Worm (Caenorhabditis elegans) whole organism, L1 larva: ENCODE measurements around the gene Y57A10A.5.
A peak's percentile ranks its signal among the peaks of the same experiment; 100 is the strongest.

ENCODE experiments used
- C34B4.2 ChIP-seq: sonication (generic microtip); optimal IDR thresholded peaks from 2 replicates; lab custom pipeline; 2017; ENCODE audit warnings: mild to moderate bottlenecking, missing genetic modification characterization, missing compliant biosample characterization
- F16B12.6 ChIP-seq: fragments of 150-350 bp; optimal IDR thresholded peaks from 2 replicates; lab custom pipeline; 2014; ENCODE audit warnings: missing biosample characterization, missing genetic modification characterization
- Y116A8C.19 ChIP-seq: sonication (generic microtip); optimal IDR thresholded peaks from 2 replicates; lab custom pipeline; 2016; ENCODE audit warnings: missing compliant biosample characterization, missing genetic modification characterization, borderline replicate concordance
- aha-1 ChIP-seq: fragments of 150-350 bp; optimal IDR thresholded peaks from 2 replicates; lab custom pipeline; 2014; ENCODE audit warnings: missing biosample characterization, missing genetic modification characterization
- aly-2 ChIP-seq: fragments of 150-350 bp; optimal IDR thresholded peaks from 2 replicates; lab custom pipeline; 2014; ENCODE audit warnings: missing biosample characterization, missing genetic modification characterization
- ama-1 ChIP-seq: fragments of 150-350 bp; optimal IDR thresholded peaks from 2 replicates; lab custom pipeline; 2014
- ceh-90 ChIP-seq: sonication (generic microtip); optimal IDR thresholded peaks from 2 replicates; lab custom pipeline; 2016; ENCODE audit warnings: missing genetic modification characterization, missing compliant biosample characterization
- ces-1 ChIP-seq: fragments of 150-350 bp; optimal IDR thresholded peaks from 2 replicates; lab custom pipeline; 2014; ENCODE audit warnings: missing biosample characterization, missing genetic modification reagents, missing genetic modification characterization
- dpl-1 ChIP-seq, 3 experiments: fragments of 150-350 bp in 2 of 3; sonication (generic microtip) in 1 of 3; optimal IDR thresholded peaks; 2 replicates each; lab custom pipeline; 2014 to 2017; ENCODE audit warnings: missing biosample characterization in 3 of 3, missing genetic modification characterization in 3 of 3, missing genetic modification reagents in 3 of 3
- dsc-1 ChIP-seq: sonication (generic microtip); optimal IDR thresholded peaks from 2 replicates; lab custom pipeline; 2016; ENCODE audit warnings: mild to moderate bottlenecking, missing genetic modification characterization, missing compliant biosample characterization
- efl-1 ChIP-seq, 4 experiments: fragments of 150-350 bp; optimal IDR thresholded peaks in 3 of 4; peaks in 1 of 4; 1 replicate in 1 of 4; 2 replicates in 3 of 4; lab custom pipeline; 2014; ENCODE audit warnings: missing biosample characterization in 2 of 4, missing genetic modification characterization in 2 of 4, missing genetic modification reagents in 2 of 4
- efl-3 ChIP-seq: fragments of 200-800 bp; sonication (Bioruptor generic); optimal IDR thresholded peaks from 2 replicates; lab custom pipeline; 2018; ENCODE audit warnings: mild to moderate bottlenecking, missing genetic modification characterization, missing compliant biosample characterization
- egl-27 ChIP-seq, 2 experiments: fragments of 150-350 bp in 1 of 2; sonication (generic microtip); optimal IDR thresholded peaks; 3 replicates each; lab custom pipeline; 2017 to 2018; ENCODE audit warnings: missing biosample characterization in 2 of 2, missing genetic modification characterization in 2 of 2, missing genetic modification reagents in 2 of 2
- elt-3 ChIP-seq, 6 experiments: fragments of 150-350 bp in 1 of 6; sonication (generic microtip); optimal IDR thresholded peaks; 2 replicates each; lab custom pipeline; 2017 to 2018; ENCODE audit warnings: missing biosample characterization in 6 of 6, missing genetic modification characterization in 6 of 6, inconsistent platforms in 1 of 6
- fkh-4 ChIP-seq: sonication (generic microtip); optimal IDR thresholded peaks from 2 replicates; lab custom pipeline; 2016; ENCODE audit warnings: missing compliant biosample characterization, missing genetic modification characterization, borderline replicate concordance
- fkh-8 ChIP-seq: sonication (generic microtip); optimal IDR thresholded peaks from 2 replicates; lab custom pipeline; 2016; ENCODE audit warnings: mild to moderate bottlenecking, missing genetic modification characterization, missing compliant biosample characterization
- hlh-4 ChIP-seq: sonication (generic microtip); optimal IDR thresholded peaks from 2 replicates; lab custom pipeline; 2016; ENCODE audit warnings: mild to moderate bottlenecking, missing genetic modification characterization, missing compliant biosample characterization
- isw-1 ChIP-seq: fragments of 200-800 bp; sonication (Bioruptor generic); IDR thresholded peaks from 2 replicates; pipeline ENCODE4 v1.3.6; 2022; ENCODE audit warnings: missing genetic modification characterization, missing compliant biosample characterization
- jun-1 ChIP-seq: fragments of 150-350 bp; optimal IDR thresholded peaks from 2 replicates; lab custom pipeline; 2014; ENCODE audit warnings: missing biosample characterization, missing genetic modification reagents, missing genetic modification characterization
- lin-13 ChIP-seq: fragments of 150-350 bp; optimal IDR thresholded peaks from 2 replicates; lab custom pipeline; 2014; ENCODE audit warnings: missing biosample characterization, missing genetic modification reagents, missing genetic modification characterization
- lin-35 ChIP-seq, 2 experiments: fragments of 150-350 bp; optimal IDR thresholded peaks; 2 replicates each; lab custom pipeline; 2014; ENCODE audit warnings: missing biosample characterization in 2 of 2, missing genetic modification characterization in 2 of 2, missing genetic modification reagents in 2 of 2
- lin-39 ChIP-seq: fragments of 150-350 bp; optimal IDR thresholded peaks from 2 replicates; lab custom pipeline; 2014; ENCODE audit warnings: missing biosample characterization, missing genetic modification reagents, missing genetic modification characterization
- lsy-2 ChIP-seq, 2 experiments: fragments of 150-350 bp; optimal IDR thresholded peaks; 2 replicates each; lab custom pipeline; 2014; ENCODE audit warnings: missing biosample characterization in 2 of 2, missing genetic modification characterization in 2 of 2
- mab-9 ChIP-seq: fragments of 200-800 bp; sonication (Bioruptor generic); IDR thresholded peaks from 2 replicates; pipeline ENCODE4 v1.3.6; 2022; ENCODE audit warnings: missing genetic modification reagents, missing genetic modification characterization, missing compliant biosample characterization
- mdl-1 ChIP-seq, 2 experiments: fragments of 150-350 bp; optimal IDR thresholded peaks; 2 replicates each; lab custom pipeline; 2014 to 2017; ENCODE audit warnings: missing biosample characterization in 2 of 2, missing genetic modification characterization in 2 of 2, inconsistent platforms in 1 of 2
- mef-2 ChIP-seq: fragments of 150-350 bp; optimal IDR thresholded peaks from 2 replicates; lab custom pipeline; 2014; ENCODE audit warnings: missing biosample characterization, missing genetic modification characterization
- mep-1 ChIP-seq: fragments of 150-350 bp; optimal IDR thresholded peaks from 2 replicates; lab custom pipeline; 2014; ENCODE audit warnings: missing biosample characterization, missing genetic modification characterization
- nhr-11 ChIP-seq: fragments of 150-350 bp; optimal IDR thresholded peaks from 2 replicates; lab custom pipeline; 2014; ENCODE audit warnings: missing biosample characterization, missing genetic modification characterization
- nhr-12 ChIP-seq: sonication (generic microtip); optimal IDR thresholded peaks from 2 replicates; lab custom pipeline; 2017; ENCODE audit warnings: missing biosample characterization, missing genetic modification characterization
- nhr-19 ChIP-seq: fragments of 200-800 bp; sonication (Bioruptor generic); conservative IDR thresholded peaks from 2 replicates; pipeline ENCODE4 v1.3.6; 2022; ENCODE audit warnings: missing genetic modification characterization, missing compliant biosample characterization
- nhr-20 ChIP-seq: sonication (generic microtip); optimal IDR thresholded peaks from 2 replicates; lab custom pipeline; 2016; ENCODE audit warnings: mild to moderate bottlenecking, missing genetic modification characterization, missing compliant biosample characterization
- nhr-237 ChIP-seq: fragments of 150-350 bp; optimal IDR thresholded peaks from 2 replicates; lab custom pipeline; 2014; ENCODE audit warnings: missing biosample characterization, missing genetic modification characterization
- nhr-47 ChIP-seq: sonication (generic microtip); optimal IDR thresholded peaks from 2 replicates; lab custom pipeline; 2016; ENCODE audit warnings: mild to moderate bottlenecking, missing genetic modification characterization, moderate library complexity, missing compliant biosample characterization
- nhr-90 ChIP-seq: sonication (generic microtip); optimal IDR thresholded peaks from 2 replicates; lab custom pipeline; 2016; ENCODE audit warnings: mild to moderate bottlenecking, missing genetic modification characterization, missing compliant biosample characterization; ENCODE audit not compliant: poor library complexity
- pax-3 ChIP-seq: fragments of 200-800 bp; sonication (Bioruptor generic); optimal IDR thresholded peaks from 2 replicates; lab custom pipeline; 2018; ENCODE audit warnings: mild to moderate bottlenecking, missing genetic modification characterization, moderate library complexity, missing compliant biosample characterization
- skn-1 ChIP-seq: fragments of 150-350 bp; optimal IDR thresholded peaks from 2 replicates; lab custom pipeline; 2014; ENCODE audit warnings: missing biosample characterization, missing genetic modification characterization
- snu-23 ChIP-seq: sonication (generic microtip); optimal IDR thresholded peaks from 2 replicates; lab custom pipeline; 2016; ENCODE audit warnings: missing genetic modification characterization, missing compliant biosample characterization
- sox-4 ChIP-seq: sonication (generic microtip); optimal IDR thresholded peaks from 2 replicates; lab custom pipeline; 2016; ENCODE audit warnings: missing genetic modification characterization, missing compliant biosample characterization
- sptf-1 ChIP-seq: fragments of 150-350 bp; optimal IDR thresholded peaks from 2 replicates; lab custom pipeline; 2014; ENCODE audit warnings: missing biosample characterization, missing genetic modification characterization
- sup-37 ChIP-seq: fragments of 200-800 bp; sonication (Bioruptor generic); optimal IDR thresholded peaks from 2 replicates; lab custom pipeline; 2018; ENCODE audit warnings: mild to moderate bottlenecking, missing genetic modification characterization, missing compliant biosample characterization
- tbx-2 ChIP-seq: sonication (generic microtip); optimal IDR thresholded peaks from 2 replicates; lab custom pipeline; 2016; ENCODE audit warnings: missing genetic modification characterization, missing compliant biosample characterization
- unc-62 ChIP-seq: fragments of 150-350 bp; optimal IDR thresholded peaks from 2 replicates; lab custom pipeline; 2014; ENCODE audit warnings: missing biosample characterization, missing genetic modification reagents, missing genetic modification characterization
- xbp-1 ChIP-seq: sonication (generic microtip); optimal IDR thresholded peaks from 2 replicates; lab custom pipeline; 2016; ENCODE audit warnings: missing genetic modification characterization, missing compliant biosample characterization
- zag-1 ChIP-seq: fragments of 150-350 bp; optimal IDR thresholded peaks from 2 replicates; lab custom pipeline; 2014; ENCODE audit warnings: missing biosample characterization, missing genetic modification characterization
- ztf-11 ChIP-seq, 2 experiments: sonication (generic microtip); optimal IDR thresholded peaks; 2 replicates each; lab custom pipeline; 2016 to 2017; ENCODE audit warnings: missing genetic modification characterization in 2 of 2, missing biosample characterization in 1 of 2, missing compliant biosample characterization in 1 of 2

Y57A10A.5 gene

DNA sequence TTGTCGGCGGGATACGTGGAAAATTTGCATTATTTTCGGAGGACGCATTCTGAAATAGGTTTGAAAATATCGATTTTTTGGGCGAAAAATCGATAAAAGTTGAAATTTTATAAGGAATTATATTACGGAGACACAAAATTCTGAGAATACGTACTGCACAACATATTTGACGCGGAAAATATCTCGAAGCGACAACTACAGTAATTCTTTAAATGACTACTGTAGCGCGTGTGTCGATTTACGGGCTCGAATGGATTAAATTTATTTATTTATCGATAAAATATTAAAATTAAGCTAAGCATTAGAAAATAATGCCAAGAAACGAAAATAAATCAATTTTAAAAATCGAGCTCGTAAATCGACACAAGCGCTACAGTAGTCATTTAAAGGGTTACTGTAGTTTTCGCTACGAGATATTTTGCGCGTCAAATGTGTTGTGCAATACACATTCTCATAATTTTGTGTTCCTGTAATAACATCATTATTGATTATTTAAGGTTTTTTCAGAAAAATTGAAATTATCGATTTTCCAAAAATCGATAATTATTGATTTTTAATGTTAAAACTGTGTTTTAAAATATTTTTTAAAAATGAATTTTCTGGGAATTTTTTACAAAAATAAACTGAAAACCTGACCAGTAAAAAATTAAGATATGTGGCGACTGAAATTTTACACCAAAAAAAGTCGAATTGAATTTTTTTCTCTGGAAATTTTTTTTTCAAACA is 45.8 kb downstream of the Y57A10A.5 start, which contains the start of gene polg-1:
TSS of gene polg-1 (minus strand) at position 51 of the 726 bp plus-strand sequence.
- TF ChIP-seq xbp-1 (tag; lab: Kevin White, UChicago) (no peak), Y116A8C.19 (tag; lab: Kevin White, UChicago) (no peak), F16B12.6 (tag; lab: Kevin White, UChicago) (no peak), egl-27 (tag; optimal IDR thresholded peaks at IDR 0.05; lab: Kevin White, UChicago) (no peak), mdl-1 (tag; optimal IDR thresholded peaks at IDR 0.05; lab: Kevin White, UChicago) (no peak), mef-2 (tag; lab: Kevin White, UChicago) (no peak), nhr-20 (tag; lab: Kevin White, UChicago) (no peak), isw-1 (GFP tag; lab: Robert Waterston, UW) (no peak), unc-62 (GFP tag; lab: Kevin White, UChicago) (no peak), lsy-2 (tag; optimal IDR thresholded peaks at IDR 0.05; lab: Kevin White, UChicago) (no peak), nhr-19 (GFP tag; lab: Robert Waterston, UW) (no peak)

DNA sequence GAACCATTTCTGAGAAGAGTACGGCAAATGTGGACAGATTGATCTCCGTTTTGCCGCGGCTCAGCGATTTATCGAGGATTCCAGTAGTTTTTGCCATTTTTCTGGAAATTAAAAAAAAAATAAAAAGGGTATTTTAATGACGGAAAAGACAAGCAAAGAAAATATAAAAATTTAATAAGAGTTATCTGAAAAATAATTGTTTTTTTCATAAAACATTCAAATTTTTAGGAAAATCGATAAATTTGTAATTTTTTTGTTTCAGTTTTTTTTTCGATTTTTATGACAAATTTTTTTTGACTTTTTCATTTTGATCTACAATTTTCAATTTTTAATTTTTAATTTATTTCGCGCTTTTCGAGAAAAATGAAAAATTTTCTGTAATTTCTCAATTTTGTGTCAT is 48.0 kb downstream of the Y57A10A.5 start, which contains the start of gene trpp-5:
TSS of gene trpp-5 (minus strand) at position 101 of the 400 bp plus-strand sequence.
- TF ChIP-seq lin-39 (tag; lab: Kevin White, UChicago) (no peak), hlh-4 (tag; lab: Kevin White, UChicago) (no peak), skn-1 (no peak), dpl-1 (GFP tag; optimal IDR thresholded peaks at IDR 0.05; lab: Kevin White, UChicago) (no peak), ces-1 (GFP tag; lab: Kevin White, UChicago) (no peak), efl-3 (GFP tag; lab: Kevin White, UChicago) (no peak), nhr-12 (tag; lab: Kevin White, UChicago) (no peak), elt-3 (tag; optimal IDR thresholded peaks at IDR 0.05; lab: Kevin White, UChicago) (no peak), zag-1 (tag; lab: Kevin White, UChicago) (no peak), xbp-1 (tag; lab: Kevin White, UChicago) (no peak), tbx-2 (no peak), nhr-237 (tag; lab: Kevin White, UChicago) (no peak), sptf-1 (no peak), efl-1 (optimal IDR thresholded peaks at IDR 0.05; lab: Kevin White, UChicago) (no peak), efl-1 (GFP tag; optimal IDR thresholded peaks at IDR 0.05 in 1 of 2; lab: Kevin White, UChicago) (no peak), F16B12.6 (tag; lab: Kevin White, UChicago) (no peak), ama-1 (lab: Kevin White, UChicago) (no peak), aha-1 (tag; lab: Kevin White, UChicago) (no peak), nhr-11 (no peak), mef-2 (tag; lab: Kevin White, UChicago) (no peak)

DNA sequence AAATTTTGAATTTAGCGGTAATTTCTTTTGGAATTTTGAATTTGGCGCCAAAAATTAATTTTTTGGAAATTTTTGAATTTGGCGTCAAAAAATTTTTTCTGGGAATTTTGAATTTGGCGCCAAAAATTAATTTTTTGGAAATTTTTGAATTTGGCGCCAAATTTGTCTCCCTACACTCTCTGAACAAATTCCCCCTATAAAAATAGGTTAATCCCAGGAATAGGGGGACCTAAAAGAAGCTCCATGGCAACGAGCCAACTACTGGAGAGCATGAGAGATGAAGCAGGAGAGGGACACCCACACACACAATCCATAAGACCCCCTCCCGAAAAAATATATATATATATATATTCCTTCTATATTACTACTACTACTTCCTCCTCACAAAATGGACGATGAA is 48.6 kb downstream of the Y57A10A.5 start, which contains the start of gene aqp-12:
TSS of gene aqp-12 (plus strand) at position 301 of the 400 bp plus-strand sequence.
- TF ChIP-seq snu-23 (no peak), ceh-90 (no peak), nhr-19 (GFP tag; lab: Robert Waterston, UW) (no peak), sup-37 (GFP tag; lab: Kevin White, UChicago) (no peak), efl-1 (optimal IDR thresholded peaks at IDR 0.05; lab: Kevin White, UChicago) (no peak), efl-1 (GFP tag; optimal IDR thresholded peaks at IDR 0.05 in 1 of 2; lab: Kevin White, UChicago) (peak in 1 of 2 experiments; percentile 19), dsc-1 (no peak), mdl-1 (tag; optimal IDR thresholded peaks at IDR 0.05; lab: Kevin White, UChicago) (no peak), mab-9 (GFP tag; lab: Robert Waterston, UW) (no peak), jun-1 (tag; lab: Kevin White, UChicago) (no peak), fkh-8 (tag; lab: Kevin White, UChicago) (peak; percentile 52)

DNA sequence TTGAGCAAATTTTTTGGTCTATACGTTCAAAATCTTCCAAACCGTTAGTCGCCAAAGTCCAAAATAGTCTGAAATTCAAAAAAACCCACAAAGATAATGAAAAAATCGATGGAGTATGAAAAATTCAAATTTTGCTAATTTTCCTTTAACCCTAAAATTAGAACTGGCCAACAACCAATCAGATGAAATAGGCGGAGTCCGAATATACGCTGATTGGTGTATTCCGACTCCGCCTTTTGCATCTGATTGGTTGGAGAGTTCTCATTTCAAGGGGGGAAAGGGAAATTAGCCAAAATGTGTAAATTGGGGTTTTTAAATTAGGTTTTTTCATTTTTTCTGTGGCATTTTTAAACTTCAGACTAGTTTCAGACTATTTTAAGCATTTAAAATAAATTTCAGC is 50.3 kb downstream of the Y57A10A.5 start:
- no peak for TF ChIP-seq lin-35 (GFP tag; optimal IDR thresholded peaks at IDR 0.05; lab: Kevin White, UChicago)
- no peak for TF ChIP-seq nhr-12 (tag; lab: Kevin White, UChicago)
- TF ChIP-seq nhr-47 (tag; lab: Kevin White, UChicago) = no peak
- TF ChIP-seq ama-1 (lab: Kevin White, UChicago) = no peak
- no peak for TF ChIP-seq C34B4.2
- TF ChIP-seq sup-37 (GFP tag; lab: Kevin White, UChicago) = no peak
- TF ChIP-seq mef-2 (tag; lab: Kevin White, UChicago) = no peak
- no peak for TF ChIP-seq mep-1 (tag; lab: Kevin White, UChicago)
- no peak for TF ChIP-seq aly-2 (tag; lab: Kevin White, UChicago)
- no peak for TF ChIP-seq jun-1 (tag; lab: Kevin White, UChicago)
- no peak for TF ChIP-seq xbp-1 (tag; lab: Kevin White, UChicago)
- no peak for TF ChIP-seq lin-13
- TF ChIP-seq nhr-90 (tag; lab: Kevin White, UChicago) = no peak
- TF ChIP-seq fkh-4 (tag; lab: Kevin White, UChicago) = no peak
- TF ChIP-seq sox-4 (tag; lab: Kevin White, UChicago) = no peak
- TF ChIP-seq ztf-11 (tag; optimal IDR thresholded peaks at IDR 0.05; lab: Kevin White, UChicago) = no peak
- TF ChIP-seq pax-3 (tag; lab: Kevin White, UChicago) = no peak
